Worm (Caenorhabditis elegans) whole organism, young adult: ENCODE data around the gene Y58A7A.5.
A peak's percentile ranks its signal among the peaks of the same experiment; 100 is the strongest.

Experiments used
- B0035.1 ChIP-seq: sonication (generic microtip); optimal IDR thresholded peaks from 2 replicates; lab custom pipeline; 2016; ENCODE audit warnings: missing genetic modification characterization, mild to moderate bottlenecking, missing compliant biosample characterization, missing genotype, missing genetic modification reagents
- B0336.3 ChIP-seq: fragments of 200-800 bp; sonication (Bioruptor generic); IDR thresholded peaks from 2 replicates; pipeline ENCODE4 v1.3.6; 2022; ENCODE audit warnings: missing genetic modification characterization, missing compliant biosample characterization
- D2030.7 ChIP-seq: fragments of 200-800 bp; sonication (Bioruptor generic); IDR thresholded peaks from 2 replicates; pipeline ENCODE4 v1.3.6; 2022; ENCODE audit warnings: missing genetic modification reagents, missing genetic modification characterization, missing compliant biosample characterization
- F22D6.2 ChIP-seq: sonication (generic microtip); optimal IDR thresholded peaks from 2 replicates; lab custom pipeline; 2016; ENCODE audit warnings: mild to moderate bottlenecking, missing genetic modification characterization, missing compliant biosample characterization
- F55B11.4 ChIP-seq: sonication (generic microtip); optimal IDR thresholded peaks from 2 replicates; lab custom pipeline; 2016; ENCODE audit warnings: missing compliant biosample characterization, missing genetic modification characterization, borderline replicate concordance; ENCODE audit not compliant: insufficient read depth
- K12H6.12 ChIP-seq: fragments of 200-800 bp; sonication (Bioruptor generic); optimal IDR thresholded peaks from 2 replicates; lab custom pipeline; 2018; ENCODE audit warnings: mild to moderate bottlenecking, missing genetic modification characterization, missing compliant biosample characterization
- Y67H2A.10 ChIP-seq: fragments of 200-800 bp; sonication (Bioruptor generic); conservative IDR thresholded peaks from 2 replicates; pipeline ENCODE4 v1.3.6; 2022; ENCODE audit warnings: missing genetic modification reagents, missing genetic modification characterization, missing compliant biosample characterization
- Y79H2A.3 ChIP-seq: fragments of 200-800 bp; sonication (Bioruptor generic); conservative IDR thresholded peaks from 2 replicates; pipeline ENCODE4 v1.3.6; 2022; ENCODE audit warnings: missing genetic modification reagents, missing genetic modification characterization, missing compliant biosample characterization
- ama-1 ChIP-seq, 3 experiments: fragments of 150-350 bp in 1 of 3; sonication (generic microtip) in 2 of 3; optimal IDR thresholded peaks; 2 replicates each; lab custom pipeline; 2014 to 2018; ENCODE audit warnings: missing biosample characterization in 2 of 3, missing genetic modification characterization in 2 of 3, missing genetic modification reagents in 2 of 3
- aptf-2 ChIP-seq: fragments of 200-800 bp; sonication (Bioruptor generic); conservative IDR thresholded peaks from 2 replicates; pipeline ENCODE4 v1.3.6; 2022; ENCODE audit warnings: missing genetic modification reagents, missing genetic modification characterization, missing compliant biosample characterization
- bed-1 ChIP-seq: fragments of 200-800 bp; sonication (Bioruptor generic); IDR thresholded peaks from 2 replicates; pipeline ENCODE4 v1.3.6; 2022; ENCODE audit warnings: missing genetic modification reagents, missing genetic modification characterization, missing compliant biosample characterization
- cebp-1 ChIP-seq, 2 experiments: fragments of 200-800 bp in 1 of 2; sonication (Bioruptor generic) in 1 of 2; sonication (generic microtip) in 1 of 2; IDR thresholded peaks in 1 of 2; optimal IDR thresholded peaks in 1 of 2; 2 replicates each; pipeline versions ENCODE4 v1.3.6 to Lab custom; 2017 to 2022; ENCODE audit warnings: missing compliant biosample characterization in 2 of 2, missing genetic modification characterization in 2 of 2, mild to moderate bottlenecking in 1 of 2, missing genetic modification reagents in 1 of 2, moderate library complexity in 1 of 2
- ceh-27 ChIP-seq: fragments of 200-800 bp; sonication (Bioruptor generic); optimal IDR thresholded peaks from 2 replicates; lab custom pipeline; 2018; ENCODE audit warnings: mild to moderate bottlenecking, missing genetic modification characterization, moderate library complexity, missing compliant biosample characterization
- ceh-40 ChIP-seq: fragments of 200-800 bp; sonication (Bioruptor generic); IDR thresholded peaks from 2 replicates; pipeline ENCODE4 v1.3.6; 2022; ENCODE audit warnings: missing genetic modification characterization, missing compliant biosample characterization
- ceh-79 ChIP-seq: sonication (generic microtip); optimal IDR thresholded peaks from 2 replicates; lab custom pipeline; 2017; ENCODE audit warnings: mild to moderate bottlenecking, missing genetic modification characterization, missing compliant biosample characterization
- chd-7 ChIP-seq: sonication (generic microtip); optimal IDR thresholded peaks from 2 replicates; lab custom pipeline; 2016; ENCODE audit warnings: mild to moderate bottlenecking, missing genetic modification characterization, moderate library complexity, missing compliant biosample characterization
- egrh-3 ChIP-seq: fragments of 200-800 bp; sonication (Bioruptor generic); IDR thresholded peaks from 2 replicates; pipeline ENCODE4 v1.3.6; 2022; ENCODE audit warnings: missing genetic modification reagents, missing genetic modification characterization, missing compliant biosample characterization
- ekl-4 ChIP-seq: fragments of 200-800 bp; sonication (Bioruptor generic); IDR thresholded peaks from 2 replicates; pipeline ENCODE4 v1.3.6; 2022; ENCODE audit warnings: missing genetic modification reagents, missing genetic modification characterization, missing compliant biosample characterization
- ets-4 ChIP-seq: fragments of 200-800 bp; sonication (Bioruptor generic); optimal IDR thresholded peaks from 2 replicates; lab custom pipeline; 2018; ENCODE audit warnings: mild to moderate bottlenecking, missing genetic modification characterization, missing compliant biosample characterization
- gei-17 ChIP-seq: fragments of 200-800 bp; sonication (Bioruptor generic); optimal IDR thresholded peaks from 2 replicates; lab custom pipeline; 2018; ENCODE audit warnings: mild to moderate bottlenecking, missing genetic modification characterization, missing compliant biosample characterization
- hmg-1.2 ChIP-seq: fragments of 200-800 bp; sonication (Bioruptor generic); IDR thresholded peaks from 2 replicates; pipeline ENCODE4 v1.3.6; 2022; ENCODE audit warnings: missing genetic modification reagents, missing genetic modification characterization, missing compliant biosample characterization
- lin-35 ChIP-seq, 3 experiments: fragments of 150-350 bp in 2 of 3; sonication (generic microtip) in 1 of 3; optimal IDR thresholded peaks; 2 replicates each; lab custom pipeline; 2014 to 2018; ENCODE audit warnings: missing biosample characterization in 3 of 3, missing genetic modification characterization in 3 of 3, missing genetic modification reagents in 3 of 3
- lin-40 ChIP-seq: sonication (generic microtip); optimal IDR thresholded peaks from 2 replicates; lab custom pipeline; 2016; ENCODE audit warnings: missing genetic modification characterization, mild to moderate bottlenecking, missing compliant biosample characterization, missing genotype, missing genetic modification reagents
- madf-3 ChIP-seq: fragments of 200-800 bp; sonication (Bioruptor generic); IDR thresholded peaks from 2 replicates; pipeline ENCODE4 v1.3.6; 2022; ENCODE audit warnings: missing genetic modification reagents, missing genetic modification characterization, missing compliant biosample characterization
- madf-6 ChIP-seq: fragments of 200-800 bp; sonication (Bioruptor generic); IDR thresholded peaks from 2 replicates; pipeline ENCODE4 v1.3.6; 2022; ENCODE audit warnings: missing genetic modification reagents, missing genetic modification characterization, missing compliant biosample characterization
- madf-8 ChIP-seq: fragments of 200-800 bp; sonication (Bioruptor generic); conservative IDR thresholded peaks from 2 replicates; pipeline ENCODE4 v1.3.6; 2022; ENCODE audit warnings: missing genetic modification reagents, missing genetic modification characterization, missing compliant biosample characterization
- mcd-1 ChIP-seq: fragments of 200-800 bp; sonication (Bioruptor generic); IDR thresholded peaks from 2 replicates; pipeline ENCODE4 v1.3.6; 2022; ENCODE audit warnings: missing genetic modification reagents, missing genetic modification characterization, missing compliant biosample characterization
- mes-4 ChIP-seq: sonication (generic microtip); optimal IDR thresholded peaks from 2 replicates; lab custom pipeline; 2016; ENCODE audit warnings: missing genotype, missing genetic modification characterization, missing compliant biosample characterization
- nhr-80 ChIP-seq: sonication (generic microtip); optimal IDR thresholded peaks from 2 replicates; lab custom pipeline; 2016; ENCODE audit warnings: missing genetic modification characterization, missing compliant biosample characterization
- rec-8 ChIP-seq, 2 experiments: sonication (generic microtip); optimal IDR thresholded peaks; 2 replicates each; lab custom pipeline; 2016; ENCODE audit warnings: mild to moderate bottlenecking in 2 of 2, missing genetic modification characterization in 2 of 2, missing genetic modification reagents in 2 of 2, missing genotype in 2 of 2, missing biosample characterization in 1 of 2, missing compliant biosample characterization in 1 of 2, moderate library complexity in 1 of 2
- snpc-4 ChIP-seq, 5 experiments: fragments of 150-350 bp in 1 of 5; sonication (generic microtip) in 4 of 5; optimal IDR thresholded peaks; 2 replicates each; lab custom pipeline; 2014 to 2018; ENCODE audit warnings: missing genetic modification characterization in 5 of 5, missing biosample characterization in 3 of 5, antibody characterized with exemption in 2 of 5, mild to moderate bottlenecking in 2 of 5, missing compliant biosample characterization in 2 of 5, missing genotype in 2 of 5, moderate library complexity in 2 of 5, missing genetic modification reagents in 1 of 5
- sptf-2 ChIP-seq: fragments of 200-800 bp; sonication (Bioruptor generic); optimal IDR thresholded peaks from 2 replicates; lab custom pipeline; 2018; ENCODE audit warnings: mild to moderate bottlenecking, missing genetic modification characterization, missing compliant biosample characterization
- tbp1 ChIP-seq: fragments of 200-800 bp; sonication (Bioruptor generic); optimal IDR thresholded peaks from 2 replicates; lab custom pipeline; 2018; ENCODE audit warnings: mild to moderate bottlenecking, missing genetic modification characterization, missing compliant biosample characterization
- unc-62 ChIP-seq: fragments of 150-350 bp; optimal IDR thresholded peaks from 2 replicates; lab custom pipeline; 2014; ENCODE audit warnings: missing biosample characterization, missing genetic modification reagents, missing genetic modification characterization
- xnd-1 ChIP-seq: sonication (generic microtip); optimal IDR thresholded peaks from 2 replicates; lab custom pipeline; 2016; ENCODE audit warnings: missing genotype, missing genetic modification reagents, missing genetic modification characterization, missing compliant biosample characterization
- ztf-22 ChIP-seq: fragments of 200-800 bp; sonication (Bioruptor generic); optimal IDR thresholded peaks from 2 replicates; lab custom pipeline; 2018; ENCODE audit warnings: mild to moderate bottlenecking, missing genetic modification characterization, moderate library complexity, missing compliant biosample characterization
- ztf-26 ChIP-seq: sonication (generic microtip); optimal IDR thresholded peaks from 2 replicates; lab custom pipeline; 2017; ENCODE audit warnings: missing genetic modification characterization, missing compliant biosample characterization
- ztf-28 ChIP-seq: fragments of 200-800 bp; sonication (Bioruptor generic); IDR thresholded peaks from 2 replicates; pipeline ENCODE4 v1.3.6; 2022; ENCODE audit warnings: missing genetic modification reagents, missing genetic modification characterization, missing compliant biosample characterization
- ztf-6 ChIP-seq: fragments of 200-800 bp; sonication (Bioruptor generic); IDR thresholded peaks from 2 replicates; pipeline ENCODE4 v1.3.6; 2022; ENCODE audit warnings: missing genetic modification reagents, missing genetic modification characterization, missing compliant biosample characterization

Y58A7A.5 gene

DNA sequence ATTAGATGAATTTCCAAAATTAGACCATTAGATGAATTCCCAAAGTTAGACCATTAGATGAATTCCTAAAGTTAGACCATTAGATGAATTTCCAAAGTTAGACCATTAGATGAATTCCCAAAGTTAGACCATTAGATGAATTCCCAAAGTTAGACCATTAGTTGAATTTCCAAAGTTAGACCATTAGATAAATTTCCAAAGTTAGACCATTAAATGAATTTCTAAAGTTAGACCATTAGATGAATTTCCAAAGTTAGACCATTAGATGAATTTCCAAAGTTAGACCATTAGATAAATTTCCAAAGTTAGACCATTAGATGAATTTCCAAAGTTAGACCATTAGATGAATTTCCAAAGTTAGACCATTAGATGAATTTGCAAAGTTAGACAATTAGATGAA lies 11.4 kb downstream of the Y58A7A.5 start:
- peak; percentile 83 for TF ChIP-seq egrh-3 (GFP tag; lab: Robert Waterston, UW)

DNA sequence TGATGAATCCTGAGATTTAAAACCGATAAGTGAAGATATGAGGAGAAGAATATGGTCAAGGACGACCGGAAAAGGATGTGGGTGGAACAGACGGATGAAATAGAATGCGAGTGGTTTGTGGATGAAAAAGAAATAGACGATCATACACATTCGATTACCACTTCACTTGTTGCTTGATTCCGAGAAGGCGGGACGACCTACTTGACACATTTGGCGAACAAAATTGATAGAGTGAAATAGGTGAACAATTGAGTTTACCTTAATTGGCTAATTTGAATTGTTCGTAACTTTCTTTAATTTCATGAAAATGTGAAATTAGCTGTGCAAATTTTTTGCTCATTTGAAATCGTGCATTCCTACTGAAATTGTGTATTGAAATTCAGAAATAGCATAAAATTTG lies 14.7 kb downstream of the Y58A7A.5 start, which contains the start of gene Y58A7A.2:
TSS of gene Y58A7A.2 (minus strand) at position 101 of the 400 bp plus-strand sequence.
- TF ChIP-seq Y67H2A.10, result no peak
- TF ChIP-seq F22D6.2 (tag; lab: Kevin White, UChicago), result no peak
- TF ChIP-seq chd-7 (tag; lab: Kevin White, UChicago), result no peak
- no peak for TF ChIP-seq mes-4
- TF ChIP-seq D2030.7 (GFP tag; lab: Robert Waterston, UW), result no peak
- TF ChIP-seq ekl-4 (GFP tag; lab: Robert Waterston, UW), result no peak
- TF ChIP-seq K12H6.12 (tag; lab: Kevin White, UChicago), result no peak
- TF ChIP-seq madf-8 (GFP tag; lab: Robert Waterston, UW), result no peak
- TF ChIP-seq sptf-2 (GFP tag; lab: Kevin White, UChicago), result no peak

DNA sequence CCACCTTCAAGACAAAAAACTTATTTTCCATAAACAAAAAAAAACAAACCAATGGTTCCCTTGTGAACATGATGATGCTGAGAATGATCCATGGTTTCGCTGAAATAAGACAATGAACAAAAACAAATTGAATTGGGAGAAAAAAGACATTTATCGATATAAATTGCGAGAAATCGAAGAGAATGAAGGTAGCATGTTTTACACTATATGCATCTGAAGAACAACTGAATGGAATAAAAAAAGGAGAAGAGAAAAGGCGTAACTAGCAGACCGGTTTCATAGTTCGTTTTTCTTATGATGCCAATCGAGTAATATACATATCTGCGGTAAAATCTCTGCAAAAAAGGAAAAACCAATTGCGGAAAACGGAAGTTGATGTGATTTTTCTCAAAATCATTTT lies 17.3 kb downstream of the Y58A7A.5 start, which contains the start of gene Y58A7A.1:
TSS of gene Y58A7A.1 (minus strand) at position 101 of the 400 bp plus-strand sequence.
- TF ChIP-seq madf-3 (GFP tag; lab: Robert Waterston, UW) (no peak), ztf-28 (GFP tag; lab: Robert Waterston, UW) (no peak)

DNA sequence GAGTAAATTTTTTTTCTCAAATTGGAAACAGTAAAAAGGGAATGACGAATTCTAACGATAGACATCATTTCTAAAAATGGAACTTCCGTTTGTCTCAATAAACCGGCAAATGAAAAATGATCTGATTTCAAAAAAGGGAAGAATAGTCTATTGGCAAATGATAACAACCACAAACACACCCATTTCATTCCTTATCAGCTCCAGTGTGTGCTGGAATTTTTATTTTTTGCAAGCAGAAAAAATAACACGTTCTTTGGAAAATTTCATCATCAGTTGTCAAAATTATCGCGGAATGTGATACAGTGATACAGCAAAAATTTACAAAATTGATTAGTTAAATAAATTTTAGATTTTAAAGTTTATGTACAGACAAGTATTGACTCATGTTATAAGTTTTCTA lies 19.4 kb downstream of the Y58A7A.5 start:
- TF ChIP-seq tbp1 (GFP tag; lab: Kevin White, UChicago) (no peak), ets-4 (GFP tag; lab: Kevin White, UChicago) (no peak), nhr-80 (tag; lab: Kevin White, UChicago) (peak; percentile 87), ztf-22 (GFP tag; lab: Kevin White, UChicago) (no peak), rec-8 (tag; optimal IDR thresholded peaks at IDR 0.05; lab: Kevin White, UChicago) (no peak), F55B11.4 (no peak), gei-17 (GFP tag; lab: Kevin White, UChicago) (no peak), madf-3 (GFP tag; lab: Robert Waterston, UW) (no peak), ztf-26 (tag; lab: Kevin White, UChicago) (no peak), bed-1 (no peak), unc-62 (peak; percentile 67), ceh-27 (GFP tag; lab: Kevin White, UChicago) (no peak), mcd-1 (no peak), cebp-1 (GFP tag; IDR thresholded peaks at IDR 0.05; lab: Robert Waterston, UW) (peak; percentile 48; the same call in 1 of the 2 replicates), cebp-1 (tag; optimal IDR thresholded peaks at IDR 0.05; lab: Kevin White, UChicago) (peak; percentile 74), ekl-4 (GFP tag; lab: Robert Waterston, UW) (no peak), madf-6 (GFP tag; lab: Robert Waterston, UW) (no peak), xnd-1 (tag; lab: Kevin White, UChicago) (no peak), Y79H2A.3 (no peak), ztf-6 (GFP tag; lab: Robert Waterston, UW) (no peak), B0035.1 (no peak)

DNA sequence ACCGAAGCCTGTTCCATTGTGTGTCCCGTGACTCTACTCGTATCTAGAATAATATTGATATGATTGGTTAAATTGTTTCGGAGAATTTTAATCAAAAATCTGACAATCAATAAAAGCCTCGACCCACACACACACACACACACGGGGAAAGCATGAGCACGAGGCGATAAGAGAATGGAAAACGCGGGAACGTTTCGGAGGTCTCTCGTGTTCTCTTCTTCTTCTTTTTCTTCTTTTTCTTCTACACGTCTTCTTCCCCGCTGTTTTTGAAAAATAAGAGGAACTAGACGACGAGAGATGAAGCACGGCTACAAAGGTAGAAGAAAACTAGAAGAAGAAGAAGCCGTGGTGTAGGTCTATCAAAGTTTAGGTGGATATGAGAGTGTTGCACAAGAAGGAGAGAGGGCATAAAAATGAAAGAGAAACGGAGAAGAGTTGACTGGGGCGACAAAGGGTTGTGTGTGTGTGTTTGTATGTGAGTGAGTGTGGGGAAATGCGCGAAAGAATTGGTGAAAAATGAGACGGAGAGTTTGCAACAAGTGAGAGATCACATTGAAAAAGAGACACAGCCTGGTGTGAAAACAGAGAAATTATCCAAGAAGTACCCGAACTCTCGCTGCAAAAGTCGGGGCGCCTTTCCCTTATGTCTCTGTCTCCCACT lies 21.9 kb downstream of the Y58A7A.5 start, which contains the start of gene mlk-1:
TSS of gene mlk-1 (minus strand) at position 51 of the 661 bp plus-strand sequence.
- TF ChIP-seq mcd-1, result 0 out of 2 replicates have a peak, but pooled peaks have one; percentile 29
- peak; percentile 65 for TF ChIP-seq K12H6.12 (tag; lab: Kevin White, UChicago)
- peak; percentile 52 for TF ChIP-seq ama-1 (optimal IDR thresholded peaks at IDR 0.05; lab: Kevin White, UChicago)
- no peak for TF ChIP-seq ama-1 (GFP tag; optimal IDR thresholded peaks at IDR 0.05; lab: Kevin White, UChicago)
- TF ChIP-seq F22D6.2 (tag; lab: Kevin White, UChicago), result no peak
- TF ChIP-seq lin-40, result peak; percentile 71
- no peak for TF ChIP-seq aptf-2
- no peak for TF ChIP-seq chd-7 (tag; lab: Kevin White, UChicago)
- peak; percentile 73; the same call in 1 of the 2 replicates for TF ChIP-seq B0336.3 (GFP tag; lab: Robert Waterston, UW)
- TF ChIP-seq snpc-4 (GFP tag; optimal IDR thresholded peaks at IDR 0.05; lab: Kevin White, UChicago), result no peak
- TF ChIP-seq snpc-4 (tag; optimal IDR thresholded peaks at IDR 0.05; lab: Kevin White, UChicago), result peak in 3 of 4 experiments; percentile 7 to 35 (median 9)
- no peak for TF ChIP-seq ztf-28 (GFP tag; lab: Robert Waterston, UW)
- TF ChIP-seq ceh-79 (tag; lab: Kevin White, UChicago), result no peak
- TF ChIP-seq lin-35 (GFP tag; optimal IDR thresholded peaks at IDR 0.05; lab: Kevin White, UChicago), result peak in 1 of 3 experiments; percentile 24
- TF ChIP-seq ceh-40 (GFP tag; lab: Robert Waterston, UW), result no peak
- peak; percentile 33 for TF ChIP-seq ztf-26 (tag; lab: Kevin White, UChicago)
- TF ChIP-seq hmg-1.2 (GFP tag; lab: Robert Waterston, UW), result peak; percentile 59; the same call in 1 of the 2 replicates
